6 worm cellular contexts compared by ENCODE assay signal in the genomic region with DNA sequence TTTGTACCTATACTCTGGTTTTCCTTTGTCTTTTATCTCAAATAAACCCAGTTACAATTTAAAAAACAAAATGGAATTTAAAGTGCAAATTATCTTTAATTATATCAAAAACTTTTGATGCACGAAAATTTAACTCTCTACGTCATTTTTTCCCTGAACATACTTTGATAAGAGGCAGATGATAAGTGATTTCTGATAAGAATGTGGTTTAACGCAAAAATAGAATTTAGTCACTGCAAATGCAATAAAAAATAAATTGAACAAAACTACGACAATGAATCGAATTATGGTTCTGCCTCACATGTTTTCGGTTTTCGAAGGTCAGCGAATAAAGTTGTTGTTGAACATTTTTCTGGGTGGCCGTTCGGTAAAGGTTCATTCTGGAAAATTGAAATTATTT.
TF ChIP-seq lines count a peak whose summit lies in the region.

No protein-coding gene starts in this region.

TF ChIP-seq in whole organism, L1 larva, 84 proteins besides CTCF, POLR2A, EP300 and RAD21:
- TF ChIP-seq tlp-1 (tag; optimal IDR thresholded peaks at IDR 0.05; lab: Kevin White, UChicago) (peak; percentile 72), nhr-20 (tag; optimal IDR thresholded peaks at IDR 0.05; lab: Kevin White, UChicago) (peak; percentile 44), elt-2 (tag; optimal IDR thresholded peaks at IDR 0.05; lab: Kevin White, UChicago) (peak; percentile 80), unc-86 (tag; optimal IDR thresholded peaks at IDR 0.05; lab: Kevin White, UChicago) (no peak), elt-3 (tag; optimal IDR thresholded peaks at IDR 0.05; lab: Kevin White, UChicago) (peak in 3 of 6 experiments; percentile 4 to 50 (median 33)), nhr-85 (tag; lab: Kevin White, UChicago) (no peak), nhr-90 (tag; optimal IDR thresholded peaks at IDR 0.05; lab: Kevin White, UChicago; ENCODE audit: poor library complexity) (no peak)

TF ChIP-seq in whole organism, L2 larva, 48 proteins besides CTCF, POLR2A, EP300 and RAD21:
- TF ChIP-seq sem-4 (tag; optimal IDR thresholded peaks at IDR 0.05; lab: Kevin White, UChicago), result no peak
- peak; percentile 84 for TF ChIP-seq sma-9 (GFP tag; optimal IDR thresholded peaks at IDR 0.05; lab: Kevin White, UChicago)
- TF ChIP-seq sma-9 (tag; optimal IDR thresholded peaks at IDR 0.05; lab: Kevin White, UChicago), result no peak
- peak; percentile 95 for TF ChIP-seq fos-1 (tag; optimal IDR thresholded peaks at IDR 0.05; lab: Kevin White, UChicago)
- no peak for TF ChIP-seq mdl-1 (tag; optimal IDR thresholded peaks at IDR 0.05; lab: Kevin White, UChicago)
- TF ChIP-seq crh-2 (tag; optimal IDR thresholded peaks at IDR 0.05; lab: Kevin White, UChicago), result peak; percentile 57

TF ChIP-seq in whole organism, L3 larva, 47 proteins besides CTCF, POLR2A, EP300 and RAD21:
- TF ChIP-seq unc-62 (GFP tag; optimal IDR thresholded peaks at IDR 0.05; lab: Kevin White, UChicago), result no peak
- peak; percentile 95 for TF ChIP-seq pqm-1 (tag; optimal IDR thresholded peaks at IDR 0.05; lab: Kevin White, UChicago)
- TF ChIP-seq elt-3 (tag; optimal IDR thresholded peaks at IDR 0.05; lab: Kevin White, UChicago), result peak in 1 of 3 experiments; percentile 51
- no peak for TF ChIP-seq nhr-25 (tag; optimal IDR thresholded peaks at IDR 0.05; lab: Kevin White, UChicago)
- TF ChIP-seq pha-4 (tag; optimal IDR thresholded peaks at IDR 0.05; lab: Kevin White, UChicago), result peak; percentile 44
- TF ChIP-seq jun-1 (tag; optimal IDR thresholded peaks at IDR 0.05; lab: Kevin White, UChicago), result peak; percentile 32
- peak; percentile 88 for TF ChIP-seq elt-2 (tag; optimal IDR thresholded peaks at IDR 0.05; lab: Kevin White, UChicago)

TF ChIP-seq in whole organism, L4 larva, 104 proteins besides CTCF, POLR2A, EP300 and RAD21 (continues in another document):
- TF ChIP-seq vab-7 (GFP tag; IDR thresholded peaks at IDR 0.05; lab: Robert Waterston, UW) (no peak), dmd-6 (GFP tag; IDR thresholded peaks at IDR 0.05; lab: Robert Waterston, UW) (peak; percentile 66), nhr-42 (GFP tag; IDR thresholded peaks at IDR 0.05; lab: Robert Waterston, UW) (no peak), lin-13 (GFP tag; optimal IDR thresholded peaks at IDR 0.05; lab: Kevin White, UChicago) (no peak), hlh-11 (tag; optimal IDR thresholded peaks at IDR 0.05; lab: Kevin White, UChicago) (peak; percentile 15), nhr-28 (tag; optimal IDR thresholded peaks at IDR 0.05; lab: Kevin White, UChicago) (peak; percentile 79), F26F4.8 (GFP tag; conservative IDR thresholded peaks at IDR 0.05; lab: Robert Waterston, UW) (no peak), lin-29 (GFP tag; IDR thresholded peaks at IDR 0.05; lab: Robert Waterston, UW) (no peak), pqm-1 (tag; optimal IDR thresholded peaks at IDR 0.05; lab: Kevin White, UChicago) (peak; percentile 82), gei-8 (GFP tag; optimal IDR thresholded peaks at IDR 0.05; lab: Kevin White, UChicago) (no peak), ZK546.5 (tag; optimal IDR thresholded peaks at IDR 0.05; lab: Kevin White, UChicago) (no peak), nhr-77 (tag; optimal IDR thresholded peaks at IDR 0.05; lab: Kevin White, UChicago) (peak; percentile 74), T20F7.1 (GFP tag; optimal IDR thresholded peaks at IDR 0.05; lab: Kevin White, UChicago) (no peak), nhr-76 (tag; optimal IDR thresholded peaks at IDR 0.05; lab: Kevin White, UChicago) (no peak), ceh-44 (GFP tag; IDR thresholded peaks at IDR 0.05; lab: Robert Waterston, UW) (no peak), dve-1 (tag; optimal IDR thresholded peaks at IDR 0.05; lab: Kevin White, UChicago; ENCODE audit: insufficient read depth) (peak; percentile 32), nhr-102 (tag; optimal IDR thresholded peaks at IDR 0.05; lab: Kevin White, UChicago) (no peak), dmd-9 (GFP tag; IDR thresholded peaks at IDR 0.05; lab: Robert Waterston, UW) (no peak), nhr-25 (tag; optimal IDR thresholded peaks at IDR 0.05; lab: Kevin White, UChicago; ENCODE audit: borderline replicate concordance, insufficient read depth) (no peak), attf-4 (tag; optimal IDR thresholded peaks at IDR 0.05; lab: Kevin White, UChicago) (no peak), lsy-2 (tag; optimal IDR thresholded peaks at IDR 0.05; lab: Kevin White, UChicago) (peak in 1 of 2 experiments; percentile 40), ZK337.2 (GFP tag; IDR thresholded peaks at IDR 0.05; lab: Robert Waterston, UW) (no peak), Y48G9A.11 (GFP tag; IDR thresholded peaks at IDR 0.05; lab: Robert Waterston, UW) (no peak)

TF ChIP-seq in whole organism, late embryonic, 69 proteins besides CTCF, POLR2A, EP300 and RAD21:
- TF ChIP-seq elt-2 (tag; optimal IDR thresholded peaks at IDR 0.05; lab: Kevin White, UChicago) (peak; percentile 86), mec-3 (tag; optimal IDR thresholded peaks at IDR 0.05; lab: Kevin White, UChicago; ENCODE audit: borderline replicate concordance) (no peak), unc-42 (tag; optimal IDR thresholded peaks at IDR 0.05; lab: Kevin White, UChicago) (peak; percentile 54)

TF ChIP-seq in whole organism, mixed stage, embryonic, 35 proteins besides CTCF, POLR2A, EP300 and RAD21:
- TF ChIP-seq pha-4 (tag; optimal IDR thresholded peaks at IDR 0.05; lab: Kevin White, UChicago) (no peak), ces-1 (GFP tag; optimal IDR thresholded peaks at IDR 0.05; lab: Kevin White, UChicago) (peak; percentile 56), unc-120 (tag; optimal IDR thresholded peaks at IDR 0.05; lab: Kevin White, UChicago; ENCODE audit: poor library complexity, severe bottlenecking) (no peak), hlh-1 (tag; optimal IDR thresholded peaks at IDR 0.05; lab: Kevin White, UChicago) (no peak)
